Worm (Caenorhabditis elegans) whole organism, L3 larva: ENCODE results near the gene F53A9.3.
A peak's percentile ranks its signal among the peaks of the same experiment; 100 is the strongest.

Source experiments
- R02D3.7 ChIP-seq: fragments of 150-350 bp; optimal IDR thresholded peaks from 2 replicates; lab custom pipeline; 2014; ENCODE audit warnings: missing biosample characterization, missing genetic modification characterization
- ZK546.5 ChIP-seq: sonication (generic microtip); optimal IDR thresholded peaks from 2 replicates; lab custom pipeline; 2017; ENCODE audit warnings: missing biosample characterization, missing genetic modification characterization
- ama-1 ChIP-seq: fragments of 150-350 bp; optimal IDR thresholded peaks from 2 replicates; lab custom pipeline; 2018
- ceh-16 ChIP-seq: sonication (generic microtip); optimal IDR thresholded peaks from 2 replicates; lab custom pipeline; 2017; ENCODE audit warnings: missing biosample characterization, missing genetic modification characterization
- ceh-9 ChIP-seq: sonication (generic microtip); optimal IDR thresholded peaks from 2 replicates; lab custom pipeline; 2018; ENCODE audit warnings: missing biosample characterization, missing genetic modification characterization
- daf-12 ChIP-seq: fragments of 150-350 bp; optimal IDR thresholded peaks from 2 replicates; lab custom pipeline; 2014; ENCODE audit warnings: missing biosample characterization, missing genetic modification reagents, missing genetic modification characterization
- egl-5 ChIP-seq: fragments of 150-350 bp; optimal IDR thresholded peaks from 2 replicates; lab custom pipeline; 2017; ENCODE audit warnings: missing biosample characterization, missing genetic modification reagents, missing genetic modification characterization, inconsistent platforms
- elt-2 ChIP-seq: sonication (generic microtip); optimal IDR thresholded peaks from 2 replicates; lab custom pipeline; 2016; ENCODE audit warnings: missing genetic modification reagents, mild to moderate bottlenecking, missing genetic modification characterization, missing compliant biosample characterization
- elt-3 ChIP-seq, 3 experiments: fragments of 150-350 bp in 1 of 3; sonication (generic microtip) in 2 of 3; optimal IDR thresholded peaks; 2 replicates in 2 of 3; 4 replicates in 1 of 3; lab custom pipeline; 2014 to 2017; ENCODE audit warnings: missing biosample characterization in 3 of 3, missing genetic modification characterization in 3 of 3
- eor-1 ChIP-seq, 2 experiments: fragments of 150-350 bp; optimal IDR thresholded peaks; 2 replicates each; lab custom pipeline; 2014 to 2018; ENCODE audit warnings: missing biosample characterization in 2 of 2, missing genetic modification characterization in 2 of 2
- hmg-11 ChIP-seq: sonication (generic microtip); optimal IDR thresholded peaks from 2 replicates; lab custom pipeline; 2016; ENCODE audit warnings: missing genetic modification characterization, missing compliant biosample characterization
- jun-1 ChIP-seq: fragments of 150-350 bp; optimal IDR thresholded peaks from 2 replicates; lab custom pipeline; 2014; ENCODE audit warnings: missing biosample characterization, missing genetic modification reagents, missing genetic modification characterization
- lin-15B ChIP-seq: fragments of 150-350 bp; optimal IDR thresholded peaks from 2 replicates; lab custom pipeline; 2014; ENCODE audit warnings: missing biosample characterization, missing genetic modification characterization
- lin-39 ChIP-seq: fragments of 150-350 bp; optimal IDR thresholded peaks from 2 replicates; lab custom pipeline; 2018; ENCODE audit warnings: missing biosample characterization, missing genetic modification reagents, missing genetic modification characterization
- lsy-12 ChIP-seq: sonication (generic microtip); optimal IDR thresholded peaks from 2 replicates; lab custom pipeline; 2016; ENCODE audit warnings: mild to moderate bottlenecking, missing genetic modification characterization, missing compliant biosample characterization
- mdl-1 ChIP-seq: fragments of 150-350 bp; optimal IDR thresholded peaks from 2 replicates; lab custom pipeline; 2014; ENCODE audit warnings: missing biosample characterization, missing genetic modification characterization
- mml-1 ChIP-seq: fragments of 150-350 bp; sonication (generic microtip); optimal IDR thresholded peaks from 3 replicates; lab custom pipeline; 2014; ENCODE audit warnings: missing biosample characterization, missing genetic modification characterization
- nfya-1 ChIP-seq: sonication (generic microtip); optimal IDR thresholded peaks from 2 replicates; lab custom pipeline; 2017; ENCODE audit warnings: missing genetic modification characterization, mild to moderate bottlenecking, missing compliant biosample characterization, antibody characterized with exemption, moderate library complexity; ENCODE audit not compliant: insufficient read depth
- nhr-11 ChIP-seq: fragments of 150-350 bp; optimal IDR thresholded peaks from 2 replicates; lab custom pipeline; 2014; ENCODE audit warnings: missing biosample characterization, missing genetic modification characterization
- nhr-12 ChIP-seq: fragments of 150-350 bp; optimal IDR thresholded peaks from 2 replicates; lab custom pipeline; 2014; ENCODE audit warnings: missing biosample characterization, missing genetic modification characterization
- nhr-237 ChIP-seq: fragments of 150-350 bp; optimal IDR thresholded peaks from 2 replicates; lab custom pipeline; 2014; ENCODE audit warnings: missing biosample characterization, missing genetic modification characterization
- nhr-25 ChIP-seq: sonication (generic microtip); optimal IDR thresholded peaks from 2 replicates; lab custom pipeline; 2017; ENCODE audit warnings: missing biosample characterization, missing genetic modification characterization
- nhr-76 ChIP-seq: fragments of 150-350 bp; sonication (generic microtip); optimal IDR thresholded peaks from 5 replicates; lab custom pipeline; 2014; ENCODE audit warnings: missing biosample characterization, missing genetic modification characterization
- pha-4 ChIP-seq: fragments of 150-350 bp; optimal IDR thresholded peaks from 2 replicates; lab custom pipeline; 2014; ENCODE audit warnings: missing biosample characterization, missing genetic modification reagents, missing genetic modification characterization
- pqm-1 ChIP-seq: fragments of 150-350 bp; optimal IDR thresholded peaks from 2 replicates; lab custom pipeline; 2017; ENCODE audit warnings: missing biosample characterization, missing genetic modification characterization, inconsistent platforms
- snpc-4 ChIP-seq: fragments of 150-350 bp; optimal IDR thresholded peaks from 2 replicates; lab custom pipeline; 2014; ENCODE audit warnings: missing biosample characterization, missing genetic modification characterization
- unc-39 ChIP-seq: sonication (generic microtip); optimal IDR thresholded peaks from 4 replicates; lab custom pipeline; 2017; ENCODE audit warnings: missing biosample characterization, missing genetic modification characterization
- ztf-4 ChIP-seq: fragments of 150-350 bp; optimal IDR thresholded peaks from 2 replicates; lab custom pipeline; 2014; ENCODE audit warnings: missing biosample characterization, missing genetic modification characterization

Gene F53A9.3

DNA sequence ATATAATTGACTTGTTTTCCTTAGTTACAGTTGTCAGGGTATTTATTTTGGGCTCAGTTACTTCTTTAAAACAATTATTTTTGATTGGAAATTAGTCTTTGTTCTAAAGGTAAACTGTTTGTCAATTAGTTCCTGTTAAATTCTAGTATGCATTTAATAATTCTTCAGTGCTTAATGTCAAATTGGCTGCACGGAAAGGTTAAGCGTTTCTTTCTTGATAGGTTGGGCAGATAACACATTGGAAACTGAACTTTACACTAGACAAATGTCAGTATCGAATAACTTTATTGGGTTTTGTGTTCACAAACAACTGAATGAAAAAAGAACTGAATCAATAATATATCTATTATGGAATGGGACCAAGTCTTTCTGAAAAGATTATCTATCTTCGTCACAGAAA lies 6.7 kb downstream of the F53A9.3 start:
- TF ChIP-seq elt-2 (tag; lab: Kevin White, UChicago) (peak; percentile 56), eor-1 (tag; optimal IDR thresholded peaks at IDR 0.05; lab: Kevin White, UChicago) (no peak)

ce11 chrX:8716822-8717221 lies 8.7 kb downstream of the F53A9.3 start, which contains the start of gene F53A9.7:
TSS of gene F53A9.7 (minus strand) at chrX:8716922.
- TF ChIP-seq nhr-11 (no peak), egl-5 (tag; lab: Kevin White, UChicago) (no peak), lsy-12 (tag; lab: Kevin White, UChicago) (no peak), pha-4 (tag; lab: Kevin White, UChicago) (peak; percentile 16), lin-39 (no peak), elt-2 (tag; lab: Kevin White, UChicago) (peak; percentile 33), elt-3 (tag; optimal IDR thresholded peaks at IDR 0.05; lab: Kevin White, UChicago) (no peak)

DNA sequence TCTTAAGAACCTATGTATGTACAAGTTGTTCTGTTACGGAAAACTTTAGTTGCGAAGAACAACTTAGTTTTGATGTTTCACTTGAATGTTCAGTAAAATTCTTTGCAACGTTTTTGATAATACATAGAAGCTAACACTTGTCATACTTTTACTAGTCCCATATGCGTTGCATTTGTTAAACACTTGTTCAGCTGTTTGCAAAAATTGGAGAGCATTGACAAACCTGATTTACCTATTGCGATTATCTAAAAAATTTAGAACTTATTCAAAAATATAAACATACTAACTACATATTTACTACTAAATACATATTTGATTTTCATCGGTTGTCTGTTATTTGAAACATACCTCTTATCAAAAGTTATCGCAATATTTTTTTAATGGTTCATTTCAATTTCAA lies 10.0 kb downstream of the F53A9.3 start:
- TF ChIP-seq unc-39 (tag; lab: Kevin White, UChicago) (no peak), pha-4 (tag; lab: Kevin White, UChicago) (peak; percentile 40)

DNA sequence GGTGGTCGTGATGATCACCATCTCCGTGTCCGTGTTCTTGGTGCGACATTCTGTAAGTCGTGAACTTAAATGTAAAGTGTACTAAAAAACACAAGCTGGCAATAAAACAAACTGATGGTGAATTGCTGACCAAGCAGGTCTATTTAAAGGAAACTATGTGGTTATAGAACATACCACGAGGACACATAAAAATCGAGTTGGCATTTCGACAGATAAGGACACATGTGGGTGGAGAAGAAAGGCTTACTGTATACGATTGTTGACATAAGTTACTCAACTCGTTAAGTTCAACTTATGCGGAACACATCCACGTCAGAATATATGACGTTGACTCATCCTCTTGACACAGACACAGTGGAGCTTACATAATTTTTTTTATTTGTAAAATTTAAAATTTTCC lies 10.7 kb downstream of the F53A9.3 start, which contains the start of gene F53A9.8:
TSS of gene F53A9.8 (minus strand) at position 49 of the 400 bp plus-strand sequence.
- TF ChIP-seq pha-4 (tag; lab: Kevin White, UChicago) (peak; percentile 71), mdl-1 (no peak), nhr-12 (tag; lab: Kevin White, UChicago) (no peak), lin-15B (tag; lab: Kevin White, UChicago) (no peak), nhr-237 (tag; lab: Kevin White, UChicago) (no peak), elt-3 (tag; optimal IDR thresholded peaks at IDR 0.05; lab: Kevin White, UChicago) (no peak), ceh-16 (tag; lab: Kevin White, UChicago) (no peak), lin-39 (no peak), mml-1 (no peak), pqm-1 (tag; lab: Kevin White, UChicago) (peak; percentile 61), elt-2 (tag; lab: Kevin White, UChicago) (peak; percentile 75), ama-1 (lab: Kevin White, UChicago) (no peak), snpc-4 (tag; lab: Kevin White, UChicago) (no peak), nhr-25 (tag; lab: Kevin White, UChicago) (no peak)

- TF ChIP-seq elt-2 (tag; lab: Kevin White, UChicago) (peak; percentile 78), ztf-4 (tag; lab: Kevin White, UChicago) (no peak), pqm-1 (tag; lab: Kevin White, UChicago) (peak; percentile 13), pha-4 (tag; lab: Kevin White, UChicago) (peak; percentile 67)
- TF ChIP-seq, all 47 proteins: peak for 3
Measured at ce11 chrX:8719888-8720287, 11.7 kb downstream of the F53A9.3 start.

ce11 chrX:8720658-8721057 lies 12.5 kb downstream of the F53A9.3 start, which contains the start of gene F53A9.9:
TSS of gene F53A9.9 (minus strand) at chrX:8720758.
- TF ChIP-seq jun-1 (no peak), nhr-237 (tag; lab: Kevin White, UChicago) (no peak), egl-5 (tag; lab: Kevin White, UChicago) (no peak), R02D3.7 (no peak)

- peak; percentile 91 for TF ChIP-seq pha-4 (tag; lab: Kevin White, UChicago)
- no peak for TF ChIP-seq ceh-9 (tag; lab: Kevin White, UChicago)
Measured at ce11 chrX:8721273-8721672, 13.1 kb downstream of the F53A9.3 start.

DNA sequence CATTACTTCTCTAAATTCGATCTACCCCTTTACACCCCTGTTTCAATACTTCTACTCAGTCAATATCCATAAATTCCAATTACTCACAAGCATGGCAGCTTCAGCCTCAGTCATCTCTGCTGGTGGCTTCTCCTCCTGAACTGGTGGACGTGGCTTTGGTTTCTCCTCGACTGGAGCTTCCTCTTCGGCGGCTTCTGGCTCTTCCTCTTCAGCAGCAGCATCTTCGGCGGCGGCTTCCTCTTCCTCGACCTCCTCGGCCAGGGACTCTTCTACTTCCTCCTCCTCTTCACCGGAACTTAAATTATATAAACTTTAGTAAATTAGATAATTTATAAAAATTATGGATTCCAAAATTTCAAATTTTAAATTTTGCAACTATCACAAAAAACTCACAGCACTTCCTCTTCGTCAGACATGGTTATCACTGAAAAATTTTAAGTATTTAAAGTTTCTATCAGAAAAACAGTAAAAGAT lies 15.0 kb downstream of the F53A9.3 start, which contains the start of gene tnt-2:
TSS of gene tnt-2 (minus strand) at position 424 of the 474 bp plus-strand sequence.
- TF ChIP-seq ZK546.5 (tag; lab: Kevin White, UChicago), result no peak
- TF ChIP-seq ama-1 (lab: Kevin White, UChicago), result no peak
- TF ChIP-seq snpc-4 (tag; lab: Kevin White, UChicago), result no peak
- no peak for TF ChIP-seq pqm-1 (tag; lab: Kevin White, UChicago)
- no peak for TF ChIP-seq elt-2 (tag; lab: Kevin White, UChicago)
- TF ChIP-seq lin-15B (tag; lab: Kevin White, UChicago), result no peak
- no peak for TF ChIP-seq nfya-1
- TF ChIP-seq nhr-76, result no peak
- TF ChIP-seq mml-1, result no peak
- no peak for TF ChIP-seq hmg-11 (tag; lab: Kevin White, UChicago)
- TF ChIP-seq daf-12, result no peak
